Fruit fly (Drosophila melanogaster): ENCODE data around the gene Sumo.

Gene Sumo

dm6 chr2L:6919203-6919849 lies 48.1 kb downstream of the Sumo start:
- no peak for TF ChIP-seq CTCF (optimal IDR thresholded peaks at IDR 0.05)
- no peak for TF ChIP-seq CG8478 (optimal IDR thresholded peaks at IDR 0.05)

- TF ChIP-seq CG8478 (optimal IDR thresholded peaks at IDR 0.05) (no peak), CTCF (optimal IDR thresholded peaks at IDR 0.05) (peak in 1 of 2 experiments; percentile 24)
Observed at dm6 chr2L:6918517-6919202, 48.8 kb downstream of the Sumo start, which contains the start of gene nop5. Gene nop5 (minus strand): TSS chr2L:6918743.

All from S2 (cell line).